Worm (Caenorhabditis elegans) whole organism, mixed stage, embryonic: ENCODE results near the gene ZK154.1.

Experiments used
- M03D4.4 ChIP-seq: sonication (generic microtip); optimal IDR thresholded peaks from 2 replicates; lab custom pipeline; 2017; ENCODE audit warnings: mild to moderate bottlenecking, missing genetic modification characterization, missing compliant biosample characterization
- bed-3 ChIP-seq: fragments of 200-800 bp; sonication (Bioruptor generic); optimal IDR thresholded peaks from 3 replicates; lab custom pipeline; 2018; ENCODE audit warnings: mild to moderate bottlenecking, missing genetic modification characterization, moderate library complexity, missing compliant biosample characterization
- blmp-1 ChIP-seq: fragments of 150-350 bp; optimal IDR thresholded peaks from 2 replicates; lab custom pipeline; 2014; ENCODE audit warnings: missing biosample characterization, missing genetic modification characterization
- ceh-39 ChIP-seq: fragments of 150-350 bp; optimal IDR thresholded peaks from 2 replicates; lab custom pipeline; 2014; ENCODE audit warnings: missing biosample characterization, missing genetic modification characterization
- ceh-43 ChIP-seq: fragments of 200-800 bp; sonication (Bioruptor generic); optimal IDR thresholded peaks from 2 replicates; lab custom pipeline; 2018; ENCODE audit warnings: mild to moderate bottlenecking, missing genetic modification characterization, moderate library complexity, missing compliant biosample characterization
- ceh-83 ChIP-seq: fragments of 200-800 bp; sonication (Bioruptor generic); optimal IDR thresholded peaks from 2 replicates; lab custom pipeline; 2018; ENCODE audit warnings: mild to moderate bottlenecking, missing genetic modification characterization, missing compliant biosample characterization
- ces-1 ChIP-seq: fragments of 150-350 bp; optimal IDR thresholded peaks from 2 replicates; lab custom pipeline; 2014; ENCODE audit warnings: missing biosample characterization, missing genetic modification reagents, missing genetic modification characterization
- cnd-1 ChIP-seq: fragments of 200-800 bp; sonication (Bioruptor generic); optimal IDR thresholded peaks from 2 replicates; lab custom pipeline; 2018; ENCODE audit warnings: mild to moderate bottlenecking, missing genetic modification characterization, missing compliant biosample characterization
- drap-1 ChIP-seq: fragments of 200-800 bp; sonication (Bioruptor generic); optimal IDR thresholded peaks from 3 replicates; lab custom pipeline; 2018; ENCODE audit warnings: mild to moderate bottlenecking, missing genetic modification characterization, missing compliant biosample characterization
- elt-1 ChIP-seq: sonication (generic microtip); optimal IDR thresholded peaks from 2 replicates; lab custom pipeline; 2017; ENCODE audit warnings: missing genetic modification characterization, mild to moderate bottlenecking, missing compliant biosample characterization, antibody characterized with exemption, moderate library complexity, borderline replicate concordance; ENCODE audit not compliant: insufficient read depth
- elt-3 ChIP-seq: fragments of 150-350 bp; optimal IDR thresholded peaks from 2 replicates; lab custom pipeline; 2014; ENCODE audit warnings: missing biosample characterization, missing genetic modification characterization
- flh-1 ChIP-seq: fragments of 200-800 bp; sonication (Bioruptor generic); optimal IDR thresholded peaks from 2 replicates; lab custom pipeline; 2018; ENCODE audit warnings: mild to moderate bottlenecking, missing genetic modification characterization, moderate library complexity, missing compliant biosample characterization
- ham-2 ChIP-seq: fragments of 200-800 bp; sonication (Bioruptor generic); optimal IDR thresholded peaks from 2 replicates; lab custom pipeline; 2018; ENCODE audit warnings: mild to moderate bottlenecking, missing genetic modification characterization, missing compliant biosample characterization
- hlh-1 ChIP-seq: fragments of 150-350 bp; optimal IDR thresholded peaks from 2 replicates; lab custom pipeline; 2014; ENCODE audit warnings: missing biosample characterization, missing genetic modification reagents, missing genetic modification characterization
- lin-13 ChIP-seq: fragments of 150-350 bp; optimal IDR thresholded peaks from 2 replicates; lab custom pipeline; 2014; ENCODE audit warnings: missing biosample characterization, missing genetic modification characterization
- lin-32 ChIP-seq: fragments of 200-800 bp; sonication (Bioruptor generic); optimal IDR thresholded peaks from 2 replicates; lab custom pipeline; 2018; ENCODE audit warnings: mild to moderate bottlenecking, missing genetic modification characterization, missing compliant biosample characterization
- lsy-2 ChIP-seq: fragments of 150-350 bp; optimal IDR thresholded peaks from 2 replicates; lab custom pipeline; 2014; ENCODE audit warnings: missing biosample characterization, missing genetic modification characterization
- mab-5 ChIP-seq: fragments of 150-350 bp; optimal IDR thresholded peaks from 2 replicates; lab custom pipeline; 2014; ENCODE audit warnings: missing biosample characterization, missing genetic modification characterization
- mep-1 ChIP-seq: fragments of 150-350 bp; optimal IDR thresholded peaks from 2 replicates; lab custom pipeline; 2017; ENCODE audit warnings: missing biosample characterization, missing genetic modification reagents, missing genetic modification characterization, inconsistent platforms
- mls-2 ChIP-seq: sonication (generic microtip); optimal IDR thresholded peaks from 2 replicates; lab custom pipeline; 2016; ENCODE audit warnings: mild to moderate bottlenecking, missing genetic modification characterization, moderate library complexity, missing compliant biosample characterization
- nhr-12 ChIP-seq: fragments of 150-350 bp; optimal IDR thresholded peaks from 2 replicates; lab custom pipeline; 2014; ENCODE audit warnings: missing biosample characterization, missing genetic modification characterization
- nhr-2 ChIP-seq: fragments of 150-350 bp; optimal IDR thresholded peaks from 2 replicates; lab custom pipeline; 2014; ENCODE audit warnings: missing biosample characterization, missing genetic modification characterization
- nhr-237 ChIP-seq: fragments of 150-350 bp; optimal IDR thresholded peaks from 2 replicates; lab custom pipeline; 2014; ENCODE audit warnings: missing biosample characterization, missing genetic modification characterization
- nhr-28 ChIP-seq: fragments of 150-350 bp; optimal IDR thresholded peaks from 2 replicates; lab custom pipeline; 2014; ENCODE audit warnings: missing biosample characterization, missing genetic modification characterization
- nhr-76 ChIP-seq: sonication (generic microtip); optimal IDR thresholded peaks from 2 replicates; lab custom pipeline; 2017; ENCODE audit warnings: missing biosample characterization, missing genetic modification characterization
- pha-4 ChIP-seq: fragments of 150-350 bp; optimal IDR thresholded peaks from 2 replicates; lab custom pipeline; 2018; ENCODE audit warnings: missing biosample characterization, missing genetic modification reagents, missing genetic modification characterization
- sem-2 ChIP-seq: fragments of 200-800 bp; sonication (Bioruptor generic); optimal IDR thresholded peaks from 2 replicates; lab custom pipeline; 2018; ENCODE audit warnings: mild to moderate bottlenecking, missing genetic modification characterization, missing compliant biosample characterization
- snpc-4 ChIP-seq: fragments of 150-350 bp; optimal IDR thresholded peaks from 2 replicates; lab custom pipeline; 2014; ENCODE audit warnings: missing biosample characterization, missing genetic modification characterization
- sptf-1 ChIP-seq: sonication (generic microtip); optimal IDR thresholded peaks from 2 replicates; lab custom pipeline; 2017; ENCODE audit warnings: mild to moderate bottlenecking, missing genetic modification characterization, moderate library complexity, missing compliant biosample characterization
- tbx-8 ChIP-seq: fragments of 200-800 bp; sonication (Bioruptor generic); optimal IDR thresholded peaks from 2 replicates; lab custom pipeline; 2018; ENCODE audit warnings: mild to moderate bottlenecking, missing genetic modification characterization, moderate library complexity, missing compliant biosample characterization
- unc-120 ChIP-seq: sonication (generic microtip); optimal IDR thresholded peaks from 2 replicates; lab custom pipeline; 2017; ENCODE audit warnings: missing genetic modification characterization, missing compliant biosample characterization; ENCODE audit not compliant: poor library complexity, severe bottlenecking
- unc-39 ChIP-seq: fragments of 150-350 bp; optimal IDR thresholded peaks from 2 replicates; lab custom pipeline; 2014; ENCODE audit warnings: missing biosample characterization, missing genetic modification characterization
- unc-62 ChIP-seq: fragments of 150-350 bp; optimal IDR thresholded peaks from 2 replicates; lab custom pipeline; 2014; ENCODE audit warnings: missing biosample characterization, missing genetic modification reagents, missing genetic modification characterization
- zip-8 ChIP-seq: fragments of 150-350 bp; optimal IDR thresholded peaks from 2 replicates; lab custom pipeline; 2014; ENCODE audit warnings: missing biosample characterization, missing genetic modification characterization
- ztf-11 ChIP-seq: fragments of 150-350 bp; optimal IDR thresholded peaks from 2 replicates; lab custom pipeline; 2014; ENCODE audit warnings: missing biosample characterization, missing genetic modification characterization

Gene ZK154.1

ce11 chrX:7814747-7815146 lies 35.4 kb downstream of the ZK154.1 start:
- TF ChIP-seq lin-13 (no peak), sptf-1 (tag; lab: Kevin White, UChicago) (peak; percentile 10), blmp-1 (tag; lab: Kevin White, UChicago) (peak; percentile 7)

- TF ChIP-seq nhr-76 (tag; lab: Kevin White, UChicago), result no peak
- no peak for TF ChIP-seq hlh-1 (tag; lab: Kevin White, UChicago)
- TF ChIP-seq unc-39, result no peak
- no peak for TF ChIP-seq ham-2 (GFP tag; lab: Kevin White, UChicago)
- TF ChIP-seq drap-1 (GFP tag; lab: Kevin White, UChicago), result no peak
These were observed 35.9 kb downstream of the ZK154.1 start for ce11 chrX:7815230-7815629.

- TF ChIP-seq cnd-1 (tag; lab: Kevin White, UChicago) (no peak), unc-62 (GFP tag; lab: Kevin White, UChicago) (no peak), ceh-43 (GFP tag; lab: Kevin White, UChicago) (no peak), elt-3 (no peak), bed-3 (GFP tag; lab: Kevin White, UChicago) (no peak), ztf-11 (tag; lab: Kevin White, UChicago) (no peak), ham-2 (GFP tag; lab: Kevin White, UChicago) (no peak), lin-13 (no peak), snpc-4 (tag; lab: Kevin White, UChicago) (no peak), nhr-76 (tag; lab: Kevin White, UChicago) (no peak), unc-120 (tag; lab: Kevin White, UChicago) (no peak), nhr-237 (tag; lab: Kevin White, UChicago) (no peak), M03D4.4 (tag; lab: Kevin White, UChicago) (no peak)
- TF ChIP-seq, all 35 proteins: peak for 0
These were observed 37.1 kb downstream of the ZK154.1 start, which contains the start of the genes sek-1 and R03G5.6 for ce11 chrX:7816434-7816974. sek-1 (plus strand) TSS chrX:7816734. R03G5.6 (minus strand) TSS chrX:7816924.

ce11 chrX:7817555-7817954 lies 38.2 kb downstream of the ZK154.1 start:
- no peak for TF ChIP-seq snpc-4 (tag; lab: Kevin White, UChicago)
- no peak for TF ChIP-seq sptf-1 (tag; lab: Kevin White, UChicago)
- no peak for TF ChIP-seq hlh-1 (tag; lab: Kevin White, UChicago)
- no peak for TF ChIP-seq lin-13
- TF ChIP-seq bed-3 (GFP tag; lab: Kevin White, UChicago), result no peak
- no peak for TF ChIP-seq unc-62 (GFP tag; lab: Kevin White, UChicago)
- no peak for TF ChIP-seq nhr-237 (tag; lab: Kevin White, UChicago)
- TF ChIP-seq tbx-8 (GFP tag; lab: Kevin White, UChicago), result no peak
- TF ChIP-seq ces-1 (GFP tag; lab: Kevin White, UChicago), result no peak
- TF ChIP-seq blmp-1 (tag; lab: Kevin White, UChicago), result no peak
- no peak for TF ChIP-seq sem-2
- no peak for TF ChIP-seq cnd-1 (tag; lab: Kevin White, UChicago)
- TF ChIP-seq, all 35 proteins: peak for 0

- peak; percentile 90 for TF ChIP-seq mep-1 (tag; lab: Kevin White, UChicago)
- peak; percentile 54 for TF ChIP-seq lin-13
- no peak for TF ChIP-seq snpc-4 (tag; lab: Kevin White, UChicago)
- TF ChIP-seq nhr-76 (tag; lab: Kevin White, UChicago), result no peak
- peak; percentile 82 for TF ChIP-seq hlh-1 (tag; lab: Kevin White, UChicago)
- peak; percentile 53 for TF ChIP-seq sptf-1 (tag; lab: Kevin White, UChicago)
- no peak for TF ChIP-seq unc-39
- TF ChIP-seq M03D4.4 (tag; lab: Kevin White, UChicago), result peak; percentile 48
- peak; percentile 47 for TF ChIP-seq ztf-11 (tag; lab: Kevin White, UChicago)
- TF ChIP-seq nhr-237 (tag; lab: Kevin White, UChicago), result peak; percentile 74
- TF ChIP-seq sem-2, result peak; percentile 26
- TF ChIP-seq ceh-39 (tag; lab: Kevin White, UChicago), result peak; percentile 97
- TF ChIP-seq nhr-12 (tag; lab: Kevin White, UChicago), result no peak
- TF ChIP-seq mab-5 (tag; lab: Kevin White, UChicago), result no peak
- TF ChIP-seq elt-1, result no peak
- TF ChIP-seq lsy-2 (tag; lab: Kevin White, UChicago), result peak; percentile 77
- no peak for TF ChIP-seq flh-1 (GFP tag; lab: Kevin White, UChicago)
- TF ChIP-seq ceh-43 (GFP tag; lab: Kevin White, UChicago), result peak; percentile 40
- TF ChIP-seq mls-2 (tag; lab: Kevin White, UChicago), result peak; percentile 82
- peak; percentile 55 for TF ChIP-seq cnd-1 (tag; lab: Kevin White, UChicago)
- no peak for TF ChIP-seq nhr-28
- TF ChIP-seq tbx-8 (GFP tag; lab: Kevin White, UChicago), result peak; percentile 5
- TF ChIP-seq ceh-83, result no peak
- TF ChIP-seq zip-8 (tag; lab: Kevin White, UChicago), result no peak
- TF ChIP-seq lin-32 (GFP tag; lab: Kevin White, UChicago), result peak; percentile 27
- peak; percentile 64 for TF ChIP-seq unc-120 (tag; lab: Kevin White, UChicago)
- TF ChIP-seq pha-4 (tag; lab: Kevin White, UChicago), result peak; percentile 93
- TF ChIP-seq ces-1 (GFP tag; lab: Kevin White, UChicago), result peak; percentile 94
- peak; percentile 73 for TF ChIP-seq unc-62 (GFP tag; lab: Kevin White, UChicago)
- TF ChIP-seq drap-1 (GFP tag; lab: Kevin White, UChicago), result peak; percentile 71
- TF ChIP-seq elt-3, result peak; percentile 49
- TF ChIP-seq bed-3 (GFP tag; lab: Kevin White, UChicago), result no peak
- peak; percentile 31 for TF ChIP-seq ham-2 (GFP tag; lab: Kevin White, UChicago)
- no peak for TF ChIP-seq blmp-1 (tag; lab: Kevin White, UChicago)
- peak; percentile 91 for TF ChIP-seq nhr-2 (tag; lab: Kevin White, UChicago)
These were observed 43.8 kb downstream of the ZK154.1 start, which contains the start of gene eef-1A.2 for ce11 chrX:7823108-7823704. eef-1A.2 (plus strand) TSS chrX:7823654.
